Fruit fly (Drosophila melanogaster) whole organism, embryonic: ENCODE data around the gene PIG-U.

Experiments
- Bdp1 ChIP-seq: fragments of 200-800 bp; sonication (Bioruptor generic); optimal IDR thresholded peaks from 3 replicates; lab custom pipeline; 2016; ENCODE audit warnings: missing biosample characterization, missing genetic modification characterization
- CG10147 ChIP-seq: fragments of 200-800 bp; sonication (Bioruptor generic); optimal IDR thresholded peaks from 2 replicates; lab custom pipeline; 2019; ENCODE audit warnings: missing biosample characterization, mild to moderate bottlenecking, missing genetic modification characterization, moderate library complexity
- CG15269 ChIP-seq: fragments of 200-800 bp; sonication (Bioruptor generic); optimal IDR thresholded peaks from 2 replicates; lab custom pipeline; 2018; ENCODE audit warnings: missing biosample characterization, mild to moderate bottlenecking, missing genetic modification characterization, moderate library complexity
- CG17186 ChIP-seq: fragments of 200-800 bp; sonication (Bioruptor generic); optimal IDR thresholded peaks from 3 replicates; lab custom pipeline; 2017; ENCODE audit warnings: missing biosample characterization, missing genetic modification reagents, missing genetic modification characterization
- CG17328 ChIP-seq: fragments of 200-800 bp; sonication (Bioruptor generic); IDR thresholded peaks from 2 replicates; pipeline ENCODE4 v1.3.6; 2022; ENCODE audit warnings: missing biosample characterization, missing genetic modification characterization
- CG2116 ChIP-seq: fragments of 200-800 bp; sonication (Bioruptor generic); optimal IDR thresholded peaks from 3 replicates; lab custom pipeline; 2018; ENCODE audit warnings: missing biosample characterization, mild to moderate bottlenecking, missing genetic modification characterization
- CG30020 ChIP-seq: fragments of 200-800 bp; optimal IDR thresholded peaks from 2 replicates; lab custom pipeline; 2019; ENCODE audit warnings: missing biosample characterization, mild to moderate bottlenecking, missing genetic modification characterization, moderate library complexity
- CG31365 ChIP-seq: fragments of 200-800 bp; sonication (Bioruptor generic); optimal IDR thresholded peaks from 2 replicates; lab custom pipeline; 2018; ENCODE audit warnings: missing biosample characterization, mild to moderate bottlenecking, missing genetic modification characterization
- CG34224 ChIP-seq: fragments of 200-800 bp; sonication (Bioruptor generic); IDR thresholded peaks from 3 replicates; pipeline ENCODE4 v1.3.6; 2022; ENCODE audit warnings: missing biosample characterization, missing genetic modification characterization; ENCODE audit not compliant: partially characterized antibody
- CG3838 ChIP-seq: fragments of 200-800 bp; sonication (Bioruptor generic); optimal IDR thresholded peaks from 3 replicates; lab custom pipeline; 2016; ENCODE audit warnings: missing biosample characterization, missing genetic modification characterization
- CG3847 ChIP-seq: fragments of 200-800 bp; sonication (Bioruptor generic); IDR thresholded peaks from 2 replicates; pipeline ENCODE4 v1.3.6; 2022; ENCODE audit warnings: missing biosample characterization, missing genetic modification characterization
- CG6254 ChIP-seq: fragments of 200-800 bp; sonication (Bioruptor generic); optimal IDR thresholded peaks from 3 replicates; lab custom pipeline; 2017; ENCODE audit warnings: mild to moderate bottlenecking, missing biosample characterization, missing genetic modification reagents, missing genetic modification characterization
- CG7928 ChIP-seq: fragments of 200-800 bp; sonication (Bioruptor generic); optimal IDR thresholded peaks from 2 replicates; lab custom pipeline; 2017; ENCODE audit warnings: missing biosample characterization, mild to moderate bottlenecking, missing genetic modification characterization
- CG8281 ChIP-seq: fragments of 200-800 bp; sonication (Bioruptor generic); optimal IDR thresholded peaks from 2 replicates; lab custom pipeline; 2018; ENCODE audit warnings: missing biosample characterization, mild to moderate bottlenecking, missing genetic modification characterization, moderate library complexity
- CG8290 ChIP-seq, 3 experiments: fragments of 200-800 bp; sonication (Bioruptor generic); optimal IDR thresholded peaks; 2 replicates each; lab custom pipeline; 2016 to 2019; ENCODE audit warnings: missing biosample characterization in 3 of 3, missing genetic modification characterization in 3 of 3, mild to moderate bottlenecking in 2 of 3, moderate library complexity in 1 of 3
- CG8924 ChIP-seq: fragments of 200-800 bp; optimal IDR thresholded peaks from 3 replicates; lab custom pipeline; 2019; ENCODE audit warnings: missing biosample characterization, mild to moderate bottlenecking, missing genetic modification characterization, moderate library complexity
- CG9817 ChIP-seq: fragments of 200-800 bp; sonication (Bioruptor generic); optimal IDR thresholded peaks from 2 replicates; lab custom pipeline; 2018; ENCODE audit warnings: missing biosample characterization, mild to moderate bottlenecking, missing genetic modification characterization, moderate library complexity
- CG9932 ChIP-seq: fragments of 200-800 bp; sonication (Bioruptor generic); IDR thresholded peaks from 2 replicates; pipeline ENCODE4 v1.3.6; 2022; ENCODE audit warnings: missing biosample characterization, missing genetic modification characterization
- Doc3 ChIP-seq: fragments of 200-800 bp; sonication (Bioruptor generic); IDR thresholded peaks from 3 replicates; pipeline ENCODE4 v1.3.6; 2022; ENCODE audit warnings: missing biosample characterization, missing genetic modification characterization; ENCODE audit not compliant: partially characterized antibody
- HmgZ ChIP-seq: fragments of 200-800 bp; sonication (Bioruptor generic); optimal IDR thresholded peaks from 2 replicates; lab custom pipeline; 2018; ENCODE audit warnings: missing biosample characterization, mild to moderate bottlenecking, missing genetic modification characterization
- Hr39 ChIP-seq: fragments of >200 bp; optimal IDR thresholded peaks from 2 replicates; lab custom pipeline; 2017
- Hr51 ChIP-seq, 2 experiments: fragments of 200-800 bp; sonication (Bioruptor generic); optimal IDR thresholded peaks; 2 replicates in 1 of 2; 3 replicates in 1 of 2; lab custom pipeline; 2016 to 2018; ENCODE audit warnings: missing biosample characterization in 2 of 2, missing genetic modification characterization in 2 of 2, mild to moderate bottlenecking in 1 of 2, moderate library complexity in 1 of 2
- Jarid2 ChIP-seq: fragments of 200-800 bp; sonication (Bioruptor generic); optimal IDR thresholded peaks from 3 replicates; lab custom pipeline; 2017; ENCODE audit warnings: mild to moderate bottlenecking, missing biosample characterization, missing genetic modification reagents, missing genetic modification characterization
- Lhr ChIP-seq: fragments of 200-800 bp; sonication (Bioruptor generic); optimal IDR thresholded peaks from 3 replicates; lab custom pipeline; 2017; ENCODE audit warnings: mild to moderate bottlenecking, missing biosample characterization, missing genetic modification reagents, missing genetic modification characterization
- Max ChIP-seq: fragments of 200-800 bp; sonication (Bioruptor generic); optimal IDR thresholded peaks from 2 replicates; lab custom pipeline; 2016; ENCODE audit warnings: missing biosample characterization, mild to moderate bottlenecking, missing genetic modification characterization
- Med ChIP-seq: fragments of 200-800 bp; sonication (Bioruptor generic); peaks from one replicate; lab custom pipeline; 2016; ENCODE audit warnings: missing biosample characterization, missing genetic modification characterization, mild to moderate bottlenecking, inconsistent platforms, moderate library complexity
- Opbp ChIP-seq: fragments of 200-800 bp; sonication (Bioruptor generic); IDR thresholded peaks from 3 replicates; pipeline ENCODE4 v1.3.6; 2022; ENCODE audit warnings: missing biosample characterization, missing genetic modification characterization; ENCODE audit not compliant: partially characterized antibody
- dmrt99B ChIP-seq: fragments of 200-800 bp; sonication (Bioruptor generic); optimal IDR thresholded peaks from 2 replicates; lab custom pipeline; 2018; ENCODE audit warnings: missing biosample characterization, mild to moderate bottlenecking, missing genetic modification characterization, moderate library complexity
- dysf ChIP-seq: fragments of 200-800 bp; sonication (Bioruptor generic); IDR thresholded peaks from 3 replicates; pipeline ENCODE4 v1.3.6; 2022; ENCODE audit warnings: missing biosample characterization, missing genetic modification characterization
- ewg ChIP-seq: fragments of 200-800 bp; sonication (Bioruptor generic); optimal IDR thresholded peaks from 3 replicates; lab custom pipeline; 2017; ENCODE audit warnings: mild to moderate bottlenecking, missing biosample characterization, missing genetic modification reagents, missing genetic modification characterization
- fru ChIP-seq: fragments of >200 bp; optimal IDR thresholded peaks from 2 replicates; lab custom pipeline; 2017
- gem ChIP-seq: fragments of 200-800 bp; sonication (Bioruptor generic); optimal IDR thresholded peaks from 2 replicates; lab custom pipeline; 2019; ENCODE audit warnings: missing biosample characterization, mild to moderate bottlenecking, missing genetic modification characterization, moderate library complexity
- mam ChIP-seq: fragments of 200-800 bp; sonication (Bioruptor generic); optimal IDR thresholded peaks from 3 replicates; lab custom pipeline; 2016; ENCODE audit warnings: missing biosample characterization, missing genetic modification characterization
- mld ChIP-seq: fragments of 200-800 bp; sonication (Bioruptor generic); IDR thresholded peaks from 3 replicates; pipeline ENCODE4 v1.3.6; 2022; ENCODE audit warnings: missing biosample characterization, missing genetic modification characterization; ENCODE audit not compliant: partially characterized antibody
- nmo ChIP-seq: fragments of 200-800 bp; sonication (Bioruptor generic); optimal IDR thresholded peaks from 2 replicates; lab custom pipeline; 2018; ENCODE audit warnings: missing biosample characterization, mild to moderate bottlenecking, missing genetic modification characterization, moderate library complexity
- onecut ChIP-seq: fragments of 200-800 bp; sonication (Bioruptor generic); IDR thresholded peaks from 2 replicates; pipeline ENCODE4 v1.3.6; 2022; ENCODE audit warnings: missing biosample characterization, missing genetic modification characterization
- pan ChIP-seq, 4 experiments: fragments of >200 bp in 3 of 4; fragments of 200-800 bp in 1 of 4; sonication (Bioruptor generic) in 1 of 4; optimal IDR thresholded peaks in 3 of 4; IDR thresholded peaks in 1 of 4; 2 replicates each; pipeline versions ENCODE4 v1.3.6 to Lab custom; 2017 to 2022; ENCODE audit warnings: missing biosample characterization in 2 of 4, missing genetic modification characterization in 2 of 4, mixed read lengths in 1 of 4
- psq ChIP-seq: fragments of 200-800 bp; sonication (Bioruptor generic); optimal IDR thresholded peaks from 2 replicates; lab custom pipeline; 2017; ENCODE audit warnings: missing biosample characterization, missing genetic modification characterization
- pzg ChIP-seq: fragments of 200-800 bp; sonication (Bioruptor generic); optimal IDR thresholded peaks from 3 replicates; lab custom pipeline; 2018; ENCODE audit warnings: missing biosample characterization, mild to moderate bottlenecking, missing genetic modification characterization, moderate library complexity
- sens-2 ChIP-seq: fragments of 200-800 bp; sonication (Bioruptor generic); IDR thresholded peaks from 2 replicates; pipeline ENCODE4 v1.3.6; 2022; ENCODE audit warnings: missing biosample characterization, missing genetic modification characterization
- shn ChIP-seq: fragments of 200-800 bp; sonication (Bioruptor generic); optimal IDR thresholded peaks from 3 replicates; lab custom pipeline; 2016; ENCODE audit warnings: missing biosample characterization, missing genetic modification characterization
- sisA ChIP-seq: fragments of 200-800 bp; sonication (Bioruptor generic); IDR thresholded peaks from 2 replicates; pipeline ENCODE4 v1.3.6; 2022; ENCODE audit warnings: missing biosample characterization, missing genetic modification characterization
- slou ChIP-seq: fragments of 200-800 bp; sonication (Bioruptor generic); optimal IDR thresholded peaks from 3 replicates; lab custom pipeline; 2016; ENCODE audit warnings: missing biosample characterization, missing genetic modification characterization
- stwl ChIP-seq: fragments of 200-800 bp; sonication (Bioruptor generic); optimal IDR thresholded peaks from 3 replicates; lab custom pipeline; 2018; ENCODE audit warnings: missing biosample characterization, mild to moderate bottlenecking, missing genetic modification characterization, moderate library complexity
- tll ChIP-seq, 2 experiments: fragments of 200-800 bp in 1 of 2; fragments of >200 bp in 1 of 2; sonication (Bioruptor generic) in 1 of 2; optimal IDR thresholded peaks; 2 replicates each; lab custom pipeline; 2017 to 2019; ENCODE audit warnings: missing biosample characterization in 2 of 2, missing genetic modification characterization in 2 of 2, mild to moderate bottlenecking in 1 of 2, moderate library complexity in 1 of 2
- trh ChIP-seq: fragments of 200-800 bp; sonication (Bioruptor generic); optimal IDR thresholded peaks from 2 replicates; lab custom pipeline; 2016; ENCODE audit warnings: missing biosample characterization, missing genetic modification characterization
- tup ChIP-seq: fragments of 200-800 bp; sonication (Bioruptor generic); optimal IDR thresholded peaks from 2 replicates; lab custom pipeline; 2016; ENCODE audit warnings: missing biosample characterization, mild to moderate bottlenecking, missing genetic modification characterization, moderate library complexity
- tx ChIP-seq: fragments of 200-800 bp; sonication (Bioruptor generic); optimal IDR thresholded peaks from 2 replicates; lab custom pipeline; 2016; ENCODE audit warnings: missing biosample characterization, missing genetic modification characterization
- zen2 ChIP-seq: fragments of 200-800 bp; sonication (Bioruptor generic); IDR thresholded peaks from 3 replicates; pipeline ENCODE4 v1.3.6; 2022; ENCODE audit warnings: missing biosample characterization, missing genetic modification characterization; ENCODE audit not compliant: partially characterized antibody

PIG-U gene

dm6 chr2L:8528318-8528717 is 13.4 kb downstream of the PIG-U start, which contains the start of the genes lmgA and lmgB (continued):
- TF ChIP-seq CG15269 (tag; lab: Kevin White, UChicago): peak; percentile 36
- TF ChIP-seq Hr51 (GFP tag; optimal IDR thresholded peaks at IDR 0.05; lab: Kevin White, UChicago): no peak
- no peak for TF ChIP-seq sens-2 (GFP tag; lab: Robert Waterston, UW)
- TF ChIP-seq pan (optimal IDR thresholded peaks at IDR 0.05; lab: Kevin White, UChicago): no peak
- peak in 1 of 2 experiments; percentile 47 for TF ChIP-seq pan (GFP tag; optimal IDR thresholded peaks at IDR 0.05 in 1 of 2, IDR thresholded peaks at IDR 0.05 in 1 of 2)
- TF ChIP-seq CG17186 (GFP tag; lab: Kevin White, UChicago): no peak
- TF ChIP-seq zen2 (GFP tag; lab: Robert Waterston, UW): peak; percentile 76
- TF ChIP-seq shn: peak; percentile 16
- TF ChIP-seq CG10147 (GFP tag; lab: Kevin White, UChicago): peak; percentile 8
- no peak for TF ChIP-seq CG3838 (GFP tag; lab: Kevin White, UChicago)
- TF ChIP-seq psq: no peak
- peak; percentile 52 for TF ChIP-seq onecut (GFP tag; lab: Robert Waterston, UW)
- no peak for TF ChIP-seq CG17328 (GFP tag; lab: Robert Waterston, UW)
- peak; percentile 17; the same call in 1 of the 3 replicates for TF ChIP-seq dysf (GFP tag; lab: Robert Waterston, UW)
- peak; percentile 79 for TF ChIP-seq Doc3 (GFP tag; lab: Robert Waterston, UW)
- peak; percentile 44 for TF ChIP-seq Lhr (GFP tag; lab: Kevin White, UChicago)
- TF ChIP-seq CG7928 (GFP tag; lab: Kevin White, UChicago): no peak
- TF ChIP-seq slou (GFP tag; lab: Kevin White, UChicago): peak; percentile 1
- TF ChIP-seq CG2116 (GFP tag; lab: Kevin White, UChicago): peak; percentile 95
- TF ChIP-seq ewg (GFP tag; lab: Kevin White, UChicago): no peak
- TF ChIP-seq mam: peak; percentile 53
- TF ChIP-seq CG3847 (GFP tag; lab: Robert Waterston, UW): no peak
- TF ChIP-seq sisA (GFP tag; lab: Robert Waterston, UW): peak; percentile 55; the same call in 1 of the 2 replicates
- peak; percentile 29 for TF ChIP-seq CG9817 (tag; lab: Kevin White, UChicago)
- peak; percentile 81 for TF ChIP-seq Med (GFP tag; lab: Kevin White, UChicago)
- TF ChIP-seq CG31365 (tag; lab: Kevin White, UChicago): peak; percentile 94
- TF ChIP-seq HmgZ (tag; lab: Kevin White, UChicago): peak; percentile 76
- peak; percentile 80 for TF ChIP-seq pzg (GFP tag; lab: Kevin White, UChicago)
- no peak for TF ChIP-seq Jarid2 (GFP tag; lab: Kevin White, UChicago)
- no peak for TF ChIP-seq Bdp1 (GFP tag; lab: Kevin White, UChicago)
- TF ChIP-seq CG8281: no peak
- TF ChIP-seq Max: peak; percentile 44
- TF ChIP-seq mld (GFP tag; lab: Robert Waterston, UW): peak; percentile 85
- peak; percentile 88 for TF ChIP-seq stwl (tag; lab: Kevin White, UChicago)
- TF ChIP-seq tup (GFP tag; lab: Kevin White, UChicago): peak; percentile 40
- TF ChIP-seq gem (tag; lab: Kevin White, UChicago): peak; percentile 60
- peak; percentile 11 for TF ChIP-seq CG30020 (tag; lab: Kevin White, UChicago)
- no peak for TF ChIP-seq CG6254 (GFP tag; lab: Kevin White, UChicago)
- peak; percentile 76 for TF ChIP-seq CG9932 (GFP tag; lab: Robert Waterston, UW)
- TF ChIP-seq CG8290 (GFP tag; optimal IDR thresholded peaks at IDR 0.05; lab: Kevin White, UChicago): peak; percentile 89
- peak; percentile 45 to 74 for TF ChIP-seq CG8290 (tag; optimal IDR thresholded peaks at IDR 0.05; lab: Kevin White, UChicago)
- no peak for TF ChIP-seq dmrt99B
- TF ChIP-seq CG34224 (GFP tag; lab: Robert Waterston, UW): peak; percentile 75
- TF ChIP-seq Hr39 (lab: Kevin White, UChicago): no peak
- TF ChIP-seq nmo: peak; percentile 69
- no peak for TF ChIP-seq fru (lab: Kevin White, UChicago)
- peak; percentile 20 for TF ChIP-seq trh (GFP tag; lab: Kevin White, UChicago)
- TF ChIP-seq tll (GFP tag; optimal IDR thresholded peaks at IDR 0.05; lab: Kevin White, UChicago): no peak
- no peak for TF ChIP-seq tx (GFP tag; lab: Kevin White, UChicago)
- TF ChIP-seq CG8924 (tag; lab: Kevin White, UChicago): no peak
- TF ChIP-seq Opbp (GFP tag; lab: Robert Waterston, UW): peak; percentile 88
